Worm (Caenorhabditis elegans) whole organism, early embryonic: Measurements from ENCODE around the gene ZK792.12.

Source experiments
- ama-1 ChIP-seq: fragments of 150-350 bp; optimal IDR thresholded peaks from 2 replicates; lab custom pipeline; 2014
- ceh-36 ChIP-seq: sonication (generic microtip); optimal IDR thresholded peaks from 2 replicates; lab custom pipeline; 2016; ENCODE audit warnings: missing genetic modification characterization, inconsistent platforms, missing compliant biosample characterization
- flt-1 ChIP-seq: fragments of 200-800 bp; sonication (Bioruptor generic); IDR thresholded peaks from 2 replicates; pipeline ENCODE4 v1.3.6; 2022; ENCODE audit warnings: missing genetic modification characterization, missing compliant biosample characterization
- hnd-1 ChIP-seq: sonication (generic microtip); optimal IDR thresholded peaks from 2 replicates; lab custom pipeline; 2016; ENCODE audit warnings: missing genetic modification characterization, missing compliant biosample characterization
- scrt-1 ChIP-seq: fragments of 200-800 bp; sonication (Bioruptor generic); IDR thresholded peaks from 2 replicates; pipeline ENCODE4 v1.3.6; 2022; ENCODE audit warnings: missing genetic modification characterization, missing compliant biosample characterization
- tbx-11 ChIP-seq: fragments of 200-800 bp; sonication (Bioruptor generic); IDR thresholded peaks from 2 replicates; pipeline ENCODE4 v1.3.6; 2022; ENCODE audit warnings: missing genetic modification characterization, missing compliant biosample characterization

DNA sequence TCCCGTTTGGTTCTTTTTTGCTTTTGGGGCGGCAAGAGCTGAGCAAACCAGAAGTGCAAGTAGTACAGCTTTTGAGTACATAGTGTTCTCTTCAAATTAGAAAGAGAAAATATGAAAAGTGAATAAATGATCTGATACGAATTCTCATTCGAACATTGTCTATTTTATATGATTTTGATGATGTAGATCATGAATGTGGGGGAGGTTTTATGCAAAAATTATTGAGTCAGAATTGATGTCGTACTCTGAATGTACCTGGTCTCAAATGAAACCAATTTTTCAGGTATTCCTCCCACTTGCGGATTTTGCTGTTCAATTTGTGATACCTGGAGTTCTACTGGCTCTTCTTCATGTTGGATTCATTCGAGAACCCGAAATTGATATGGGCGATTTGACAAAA is 46.6 kb downstream of the ZK792.12 start, which contains the start of gene K01A6.4:
- TF ChIP-seq flt-1 (GFP tag; lab: Robert Waterston, UW), result no peak
- no peak for TF ChIP-seq ama-1
- no peak for TF ChIP-seq hnd-1 (tag; lab: Kevin White, UChicago)
- no peak for TF ChIP-seq ceh-36 (tag; lab: Kevin White, UChicago)
- TF ChIP-seq tbx-11 (GFP tag; lab: Robert Waterston, UW), result no peak
- no peak for TF ChIP-seq scrt-1
